Fruit fly (Drosophila melanogaster): ENCODE data around the gene disp.

The disp gene

DNA sequence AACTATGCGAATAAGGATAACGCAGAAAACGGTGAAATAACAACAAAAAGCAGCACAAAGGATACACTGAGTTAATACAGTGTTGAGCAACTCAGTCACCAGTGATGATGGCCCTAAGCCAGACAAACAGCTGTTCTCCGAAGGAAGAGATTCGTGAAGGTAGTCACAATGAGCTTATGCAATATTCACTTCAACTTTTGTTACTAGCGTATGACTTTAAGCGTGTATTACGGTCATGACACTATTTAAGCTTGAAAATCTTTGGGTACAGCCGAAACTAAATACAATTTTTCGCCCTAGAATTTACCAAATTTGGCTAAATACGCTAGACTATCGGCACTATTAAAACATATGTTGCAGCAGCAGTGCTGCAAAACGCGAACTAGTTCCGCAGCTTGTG, at the start of gene disp, which contains the start of gene ECSIT:
disp (minus strand) TSS at position 97 of the 400 bp plus-strand sequence.
ECSIT (plus strand) TSS at position 371 of the 400 bp plus-strand sequence.
- TF ChIP-seq grau (tag; optimal IDR thresholded peaks at IDR 0.05): no peak
- TF ChIP-seq chif (GFP tag; optimal IDR thresholded peaks at IDR 0.05): no peak
- no peak for TF ChIP-seq CG11723 (GFP tag; optimal IDR thresholded peaks at IDR 0.05)
- TF ChIP-seq oc (tag; optimal IDR thresholded peaks at IDR 0.05): no peak
- no peak for TF ChIP-seq ATbp (GFP tag; optimal IDR thresholded peaks at IDR 0.05)
- TF ChIP-seq Usf (GFP tag; optimal IDR thresholded peaks at IDR 0.05): peak; percentile 16
- no peak for TF ChIP-seq Atf-2 (GFP tag; optimal IDR thresholded peaks at IDR 0.05)
- TF ChIP-seq Dip3 (GFP tag; optimal IDR thresholded peaks at IDR 0.05): peak; percentile 32
- TF ChIP-seq sisA (GFP tag; IDR thresholded peaks at IDR 0.05): no peak
- TF ChIP-seq dati (GFP tag; IDR thresholded peaks at IDR 0.05): no peak
- TF ChIP-seq slbo (GFP tag; IDR thresholded peaks at IDR 0.05): no peak
- TF ChIP-seq CG17802 (tag; optimal IDR thresholded peaks at IDR 0.05): no peak
- TF ChIP-seq CG17385 (GFP tag; optimal IDR thresholded peaks at IDR 0.05): no peak
- no peak for TF ChIP-seq br (optimal IDR thresholded peaks at IDR 0.05)
- TF ChIP-seq Sin3A (optimal IDR thresholded peaks at IDR 0.05): peak; percentile 71
- TF ChIP-seq pb (GFP tag; optimal IDR thresholded peaks at IDR 0.05): no peak
- no peak for TF ChIP-seq tin (GFP tag; optimal IDR thresholded peaks at IDR 0.05)
- no peak for TF ChIP-seq cas (GFP tag; IDR thresholded peaks at IDR 0.05)
- no peak for TF ChIP-seq ssp (GFP tag; IDR thresholded peaks at IDR 0.05)
- no peak for TF ChIP-seq CG5953 (GFP tag; IDR thresholded peaks at IDR 0.05)
- TF ChIP-seq pzg (GFP tag; optimal IDR thresholded peaks at IDR 0.05): peak; percentile 50
- TF ChIP-seq Dad (GFP tag; optimal IDR thresholded peaks at IDR 0.05): no peak
- peak; percentile 70 for TF ChIP-seq CG17186 (GFP tag; optimal IDR thresholded peaks at IDR 0.05)
- no peak for TF ChIP-seq CG10565 (GFP tag; optimal IDR thresholded peaks at IDR 0.05)
- TF ChIP-seq CG6683 (GFP tag; optimal IDR thresholded peaks at IDR 0.05): no peak
- TF ChIP-seq CG11247 (GFP tag; IDR thresholded peaks at IDR 0.05): no peak
- no peak for TF ChIP-seq CG3065 (GFP tag; optimal IDR thresholded peaks at IDR 0.05)
- TF ChIP-seq Camta (GFP tag; optimal IDR thresholded peaks at IDR 0.05): no peak
- TF ChIP-seq CG10366 (GFP tag; IDR thresholded peaks at IDR 0.05): no peak
- peak; percentile 95 for TF ChIP-seq CG10267 (tag; optimal IDR thresholded peaks at IDR 0.05)
- TF ChIP-seq chn (GFP tag; optimal IDR thresholded peaks at IDR 0.05): peak; percentile 8
- peak; percentile 92 for TF ChIP-seq sens (GFP tag)
- no peak for TF ChIP-seq TFAM (GFP tag; optimal IDR thresholded peaks at IDR 0.05)
- no peak for TF ChIP-seq CG17829 (tag; optimal IDR thresholded peaks at IDR 0.05)
- peak; percentile 52 for TF ChIP-seq YL-1 (GFP tag; optimal IDR thresholded peaks at IDR 0.05)
- no peak for TF ChIP-seq GATAe (GFP tag; conservative IDR thresholded peaks at IDR 0.05)
- peak; percentile 39 for TF ChIP-seq hbn (GFP tag; IDR thresholded peaks at IDR 0.05; ENCODE audit: partially characterized antibody)
- peak; percentile 55 for TF ChIP-seq CG3995 (GFP tag; optimal IDR thresholded peaks at IDR 0.05)
- no peak for TF ChIP-seq ftz-f1 (GFP tag; optimal IDR thresholded peaks at IDR 0.05)
- no peak for TF ChIP-seq pfk (GFP tag; optimal IDR thresholded peaks at IDR 0.05)
- TF ChIP-seq en (GFP tag; optimal IDR thresholded peaks at IDR 0.05): no peak
- no peak for TF ChIP-seq CG17359 (tag; optimal IDR thresholded peaks at IDR 0.05)
- no peak for TF ChIP-seq CG12942 (GFP tag; optimal IDR thresholded peaks at IDR 0.05)
- TF ChIP-seq lov (optimal IDR thresholded peaks at IDR 0.05): no peak
- TF ChIP-seq lov (GFP tag; IDR thresholded peaks at IDR 0.05): no peak
- no peak for TF ChIP-seq fd64A (GFP tag; optimal IDR thresholded peaks at IDR 0.05)
- TF ChIP-seq otp (GFP tag; IDR thresholded peaks at IDR 0.05): no peak
- TF ChIP-seq D19B (GFP tag; optimal IDR thresholded peaks at IDR 0.05): no peak
- TF ChIP-seq nom (GFP tag; optimal IDR thresholded peaks at IDR 0.05): no peak
- no peak for TF ChIP-seq ash1 (GFP tag; optimal IDR thresholded peaks at IDR 0.05)
- TF ChIP-seq abd-A (tag; optimal IDR thresholded peaks at IDR 0.05): no peak
- TF ChIP-seq CG2875 (GFP tag; optimal IDR thresholded peaks at IDR 0.05): no peak
- no peak for TF ChIP-seq Stat92E (GFP tag; optimal IDR thresholded peaks at IDR 0.05)

Measured in whole organism, embryonic.